Fruit fly (Drosophila melanogaster) whole organism, embryonic: ENCODE measurements around the gene CG6511.

ENCODE experiments used
- BtbVII ChIP-seq: fragments of 200-800 bp; sonication (Bioruptor generic); optimal IDR thresholded peaks from 3 replicates; lab custom pipeline; 2017; ENCODE audit warnings: missing biosample characterization, mild to moderate bottlenecking, missing genetic modification characterization
- CG10462 ChIP-seq: fragments of 200-800 bp; sonication (Bioruptor generic); optimal IDR thresholded peaks from 2 replicates; lab custom pipeline; 2016; ENCODE audit warnings: missing biosample characterization, missing genetic modification characterization
- CG11695 ChIP-seq: fragments of 200-800 bp; sonication (Bioruptor generic); IDR thresholded peaks from 3 replicates; pipeline ENCODE4 v1.3.6; 2022; ENCODE audit warnings: missing biosample characterization, missing genetic modification characterization
- CG12236 ChIP-seq: fragments of 200-800 bp; sonication (Bioruptor generic); optimal IDR thresholded peaks from 2 replicates; lab custom pipeline; 2016; ENCODE audit warnings: missing biosample characterization, missing genetic modification characterization
- CG12769 ChIP-seq: fragments of 200-800 bp; sonication (Bioruptor generic); optimal IDR thresholded peaks from 2 replicates; lab custom pipeline; 2019; ENCODE audit warnings: missing biosample characterization, mild to moderate bottlenecking, missing genetic modification characterization, moderate library complexity
- CG12942 ChIP-seq: fragments of 200-800 bp; sonication (Bioruptor generic); optimal IDR thresholded peaks from 3 replicates; lab custom pipeline; 2016; ENCODE audit warnings: missing biosample characterization, missing genetic modification characterization
- CG13296 ChIP-seq: fragments of 200-800 bp; sonication (Bioruptor generic); optimal IDR thresholded peaks from 3 replicates; lab custom pipeline; 2018; ENCODE audit warnings: missing biosample characterization, mild to moderate bottlenecking, missing genetic modification characterization
- CG14014 ChIP-seq: fragments of 200-800 bp; sonication (Bioruptor generic); IDR thresholded peaks from 2 replicates; pipeline ENCODE4 v1.3.6; 2022; ENCODE audit warnings: missing biosample characterization, missing genetic modification characterization
- CG15269 ChIP-seq: fragments of 200-800 bp; sonication (Bioruptor generic); optimal IDR thresholded peaks from 2 replicates; lab custom pipeline; 2018; ENCODE audit warnings: missing biosample characterization, mild to moderate bottlenecking, missing genetic modification characterization, moderate library complexity
- CG16779 ChIP-seq: fragments of 200-800 bp; sonication (Bioruptor generic); IDR thresholded peaks from 2 replicates; pipeline ENCODE4 v1.3.6; 2022; ENCODE audit warnings: missing biosample characterization, missing genetic modification characterization
- CG16813 ChIP-seq: fragments of 200-800 bp; sonication (Bioruptor generic); IDR thresholded peaks from 3 replicates; pipeline ENCODE4 v1.3.6; 2022; ENCODE audit warnings: missing biosample characterization, missing genetic modification characterization; ENCODE audit not compliant: partially characterized antibody
- CG16863 ChIP-seq: fragments of 200-800 bp; sonication (Bioruptor generic); optimal IDR thresholded peaks from 3 replicates; lab custom pipeline; 2016; ENCODE audit warnings: missing biosample characterization, missing genetic modification characterization
- CG18619 ChIP-seq: fragments of 200-800 bp; sonication (Bioruptor generic); optimal IDR thresholded peaks from 3 replicates; lab custom pipeline; 2017; ENCODE audit warnings: missing biosample characterization, mild to moderate bottlenecking, missing genetic modification characterization
- CG5180 ChIP-seq: fragments of 200-800 bp; sonication (Bioruptor generic); optimal IDR thresholded peaks from 3 replicates; lab custom pipeline; 2017; ENCODE audit warnings: missing biosample characterization, missing genetic modification characterization, mild to moderate bottlenecking, moderate library complexity, missing genetic modification reagents
- CG5245 ChIP-seq: fragments of 200-800 bp; sonication (Bioruptor generic); optimal IDR thresholded peaks from 3 replicates; lab custom pipeline; 2016; ENCODE audit warnings: missing biosample characterization, missing genetic modification characterization
- CG5953 ChIP-seq: fragments of 200-800 bp; sonication (Bioruptor generic); IDR thresholded peaks from 2 replicates; pipeline ENCODE4 v1.3.6; 2022; ENCODE audit warnings: missing biosample characterization, missing genetic modification characterization
- CG6254 ChIP-seq: fragments of 200-800 bp; sonication (Bioruptor generic); optimal IDR thresholded peaks from 3 replicates; lab custom pipeline; 2017; ENCODE audit warnings: mild to moderate bottlenecking, missing biosample characterization, missing genetic modification reagents, missing genetic modification characterization
- CG8290 ChIP-seq, 3 experiments: fragments of 200-800 bp; sonication (Bioruptor generic); optimal IDR thresholded peaks; 2 replicates each; lab custom pipeline; 2016 to 2019; ENCODE audit warnings: missing biosample characterization in 3 of 3, missing genetic modification characterization in 3 of 3, mild to moderate bottlenecking in 2 of 3, moderate library complexity in 1 of 3
- CG9727 ChIP-seq: fragments of 200-800 bp; sonication (Bioruptor generic); optimal IDR thresholded peaks from 3 replicates; lab custom pipeline; 2017; ENCODE audit warnings: missing biosample characterization, mild to moderate bottlenecking, missing genetic modification characterization
- Dll ChIP-seq: fragments of 200-800 bp; sonication (Bioruptor generic); IDR thresholded peaks from 4 replicates; pipeline ENCODE4 v1.3.6; 2022; ENCODE audit warnings: missing biosample characterization, missing genetic modification characterization; ENCODE audit not compliant: partially characterized antibody
- Dref ChIP-seq: fragments of 200-800 bp; sonication (Bioruptor generic); IDR thresholded peaks from 2 replicates; pipeline ENCODE4 v1.3.6; 2022; ENCODE audit warnings: missing biosample characterization, missing genetic modification characterization
- E2f2 ChIP-seq: fragments of 200-800 bp; sonication (Bioruptor generic); IDR thresholded peaks from 2 replicates; pipeline ENCODE4 v1.3.6; 2022; ENCODE audit warnings: missing biosample characterization, missing genetic modification characterization
- ERR ChIP-seq: fragments of 200-800 bp; sonication (Bioruptor generic); optimal IDR thresholded peaks from 2 replicates; lab custom pipeline; 2016; ENCODE audit warnings: missing biosample characterization, missing genetic modification characterization
- HLH4C ChIP-seq: fragments of 200-800 bp; sonication (Bioruptor generic); IDR thresholded peaks from 3 replicates; pipeline ENCODE4 v1.3.6; 2022; ENCODE audit warnings: missing biosample characterization, missing genetic modification characterization; ENCODE audit not compliant: partially characterized antibody
- Hr51 ChIP-seq, 2 experiments: fragments of 200-800 bp; sonication (Bioruptor generic); optimal IDR thresholded peaks; 2 replicates in 1 of 2; 3 replicates in 1 of 2; lab custom pipeline; 2016 to 2018; ENCODE audit warnings: missing biosample characterization in 2 of 2, missing genetic modification characterization in 2 of 2, mild to moderate bottlenecking in 1 of 2, moderate library complexity in 1 of 2
- Jarid2 ChIP-seq: fragments of 200-800 bp; sonication (Bioruptor generic); optimal IDR thresholded peaks from 3 replicates; lab custom pipeline; 2017; ENCODE audit warnings: mild to moderate bottlenecking, missing biosample characterization, missing genetic modification reagents, missing genetic modification characterization
- Lim3 ChIP-seq: fragments of 200-800 bp; sonication (Bioruptor generic); IDR thresholded peaks from 2 replicates; pipeline ENCODE4 v1.3.6; 2022; ENCODE audit warnings: missing biosample characterization, missing genetic modification characterization
- MBD-R2 ChIP-seq: fragments of 200-800 bp; sonication (Bioruptor generic); IDR thresholded peaks from 2 replicates; pipeline ENCODE4 v1.3.6; 2022; ENCODE audit warnings: missing biosample characterization, missing genetic modification characterization
- MTF-1 ChIP-seq: fragments of 200-800 bp; sonication (Bioruptor generic); optimal IDR thresholded peaks from 2 replicates; lab custom pipeline; 2018; ENCODE audit warnings: missing biosample characterization, mild to moderate bottlenecking, missing genetic modification characterization, borderline replicate concordance
- Max ChIP-seq: fragments of 200-800 bp; sonication (Bioruptor generic); optimal IDR thresholded peaks from 2 replicates; lab custom pipeline; 2016; ENCODE audit warnings: missing biosample characterization, mild to moderate bottlenecking, missing genetic modification characterization
- NC2α ChIP-seq: fragments of 200-800 bp; sonication (Bioruptor generic); optimal IDR thresholded peaks from 2 replicates; lab custom pipeline; 2016; ENCODE audit warnings: missing biosample characterization, missing genetic modification characterization
- NFAT ChIP-seq: fragments of 200-800 bp; sonication (Bioruptor generic); IDR thresholded peaks from 2 replicates; pipeline ENCODE4 v1.3.6; 2022; ENCODE audit warnings: missing biosample characterization, missing genetic modification characterization
- Opbp ChIP-seq: fragments of 200-800 bp; sonication (Bioruptor generic); IDR thresholded peaks from 3 replicates; pipeline ENCODE4 v1.3.6; 2022; ENCODE audit warnings: missing biosample characterization, missing genetic modification characterization; ENCODE audit not compliant: partially characterized antibody
- ac ChIP-seq: fragments of 200-800 bp; sonication (Bioruptor generic); optimal IDR thresholded peaks from 3 replicates; lab custom pipeline; 2017; ENCODE audit warnings: missing biosample characterization, mild to moderate bottlenecking, missing genetic modification characterization
- ara ChIP-seq: fragments of 200-800 bp; sonication (Bioruptor generic); IDR thresholded peaks from 2 replicates; pipeline ENCODE4 v1.3.6; 2022; ENCODE audit warnings: missing biosample characterization, missing genetic modification characterization
- cas ChIP-seq: fragments of 200-800 bp; sonication (Bioruptor generic); IDR thresholded peaks from 2 replicates; pipeline ENCODE4 v1.3.6; 2022; ENCODE audit warnings: missing biosample characterization, missing genetic modification characterization
- caup ChIP-seq: fragments of 200-800 bp; sonication (Bioruptor generic); optimal IDR thresholded peaks from 3 replicates; lab custom pipeline; 2017; ENCODE audit warnings: missing biosample characterization, mild to moderate bottlenecking, missing genetic modification characterization, moderate library complexity; ENCODE audit not compliant: severe bottlenecking
- corto ChIP-seq: fragments of 200-800 bp; sonication (Bioruptor generic); optimal IDR thresholded peaks from 2 replicates; lab custom pipeline; 2016; ENCODE audit warnings: missing biosample characterization, mild to moderate bottlenecking, missing genetic modification characterization, moderate library complexity
- croc ChIP-seq: fragments of 200-800 bp; sonication (Bioruptor generic); conservative IDR thresholded peaks from 3 replicates; pipeline ENCODE4 v1.3.6; 2022; ENCODE audit warnings: missing biosample characterization, missing genetic modification characterization
- dm ChIP-seq: fragments of 200-800 bp; sonication (Bioruptor generic); optimal IDR thresholded peaks from 3 replicates; lab custom pipeline; 2016; ENCODE audit warnings: missing biosample characterization, missing genetic modification characterization
- dpn ChIP-seq, 2 experiments: fragments of 200-800 bp; sonication (Bioruptor generic); optimal IDR thresholded peaks; 3 replicates each; lab custom pipeline; 2016; ENCODE audit warnings: missing biosample characterization in 2 of 2, missing genetic modification characterization in 2 of 2
- her ChIP-seq: fragments of 200-800 bp; sonication (Bioruptor generic); optimal IDR thresholded peaks from 2 replicates; lab custom pipeline; 2016; ENCODE audit warnings: missing biosample characterization, missing genetic modification characterization
- ind ChIP-seq: fragments of 200-800 bp; sonication (Bioruptor generic); optimal IDR thresholded peaks from 3 replicates; lab custom pipeline; 2016; ENCODE audit warnings: missing biosample characterization, missing genetic modification characterization
- lab ChIP-seq: fragments of 200-800 bp; sonication (Bioruptor generic); optimal IDR thresholded peaks from 3 replicates; lab custom pipeline; 2017; ENCODE audit warnings: missing biosample characterization, missing genetic modification characterization, mild to moderate bottlenecking, moderate library complexity, missing genetic modification reagents
- scrt ChIP-seq: fragments of 200-800 bp; sonication (Bioruptor generic); optimal IDR thresholded peaks from 2 replicates; lab custom pipeline; 2018; ENCODE audit warnings: missing biosample characterization, mild to moderate bottlenecking, missing genetic modification characterization, moderate library complexity
- tgo ChIP-seq: fragments of 200-800 bp; sonication (Bioruptor generic); IDR thresholded peaks from 3 replicates; pipeline ENCODE4 v1.3.6; 2022; ENCODE audit warnings: missing biosample characterization, missing genetic modification characterization
- trem ChIP-seq: fragments of 200-800 bp; optimal IDR thresholded peaks from 3 replicates; lab custom pipeline; 2019; ENCODE audit warnings: missing biosample characterization, mild to moderate bottlenecking, missing genetic modification characterization, moderate library complexity
- usp ChIP-seq: fragments of >200 bp; optimal IDR thresholded peaks from 2 replicates; lab custom pipeline; 2017; ENCODE audit warnings: missing biosample characterization, missing genetic modification characterization

Gene CG6511

DNA sequence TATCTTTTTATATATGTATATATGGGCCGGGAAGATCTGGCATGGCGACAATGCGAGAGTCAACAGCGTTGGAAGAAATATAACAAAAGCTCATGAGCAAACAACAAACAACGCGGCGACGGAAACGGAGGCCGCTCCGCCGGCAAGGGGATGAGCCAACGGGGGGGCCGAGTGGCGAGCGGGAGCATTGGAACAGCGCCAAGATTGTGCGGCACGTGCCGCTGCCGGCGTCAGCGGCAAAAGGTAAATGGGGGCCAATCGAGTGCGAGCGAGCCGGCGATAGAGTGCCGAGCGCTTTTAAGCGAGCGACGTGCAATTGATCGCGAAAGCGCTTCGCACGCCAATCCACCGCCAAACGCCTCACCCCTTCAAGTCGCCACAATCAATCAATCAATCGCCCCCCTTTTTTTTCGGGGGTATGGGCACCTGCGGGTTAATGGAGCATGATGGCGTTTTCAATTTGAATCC, 24.6 kb upstream of the CG6511 start (continued):
- TF ChIP-seq CG5180 (GFP tag; lab: Kevin White, UChicago) (peak; percentile 70), MTF-1 (GFP tag; lab: Kevin White, UChicago) (peak; percentile 82), Opbp (GFP tag; lab: Robert Waterston, UW) (0 out of 3 replicates have a peak, but pooled peaks have one; percentile 37), CG16813 (no peak), Lim3 (GFP tag; lab: Robert Waterston, UW) (0 out of 2 replicates have a peak, but pooled peaks have one; percentile 19), CG5245 (GFP tag; lab: Kevin White, UChicago) (no peak), CG14014 (GFP tag; lab: Robert Waterston, UW) (peak; percentile 67; the same call in 1 of the 2 replicates), Max (GFP tag; lab: Kevin White, UChicago) (peak; percentile 34), ara (GFP tag; lab: Robert Waterston, UW) (peak; percentile 44; the same call in 1 of the 2 replicates), CG6254 (GFP tag; lab: Kevin White, UChicago) (peak; percentile 77), lab (GFP tag; lab: Kevin White, UChicago) (peak; percentile 96), MBD-R2 (GFP tag; lab: Robert Waterston, UW) (peak; percentile 43; the same call in 1 of the 2 replicates), Jarid2 (GFP tag; lab: Kevin White, UChicago) (peak; percentile 71), CG9727 (peak; percentile 78), tgo (GFP tag; lab: Robert Waterston, UW) (peak; percentile 39; the same call in 2 of the 3 replicates), BtbVII (GFP tag; lab: Kevin White, UChicago) (peak; percentile 82), dm (GFP tag; lab: Kevin White, UChicago) (peak; percentile 35), CG16779 (GFP tag; lab: Robert Waterston, UW) (no peak), CG18619 (GFP tag; lab: Kevin White, UChicago) (peak; percentile 72), usp (no peak), CG16863 (GFP tag; lab: Kevin White, UChicago) (no peak), NC2α (GFP tag; lab: Kevin White, UChicago) (peak; percentile 15), HLH4C (no peak), CG11695 (GFP tag; lab: Robert Waterston, UW) (peak; percentile 51; the same call in 1 of the 3 replicates), CG12236 (no peak), ind (GFP tag; lab: Kevin White, UChicago) (no peak), Dll (GFP tag; lab: Robert Waterston, UW) (0 out of 4 replicates have a peak, but pooled peaks have one; percentile 13), ac (GFP tag; lab: Kevin White, UChicago) (no peak), CG8290 (GFP tag; optimal IDR thresholded peaks at IDR 0.05; lab: Kevin White, UChicago) (no peak), CG8290 (tag; optimal IDR thresholded peaks at IDR 0.05; lab: Kevin White, UChicago) (peak in 1 of 2 experiments; percentile 60), Dref (no peak), NFAT (GFP tag; lab: Robert Waterston, UW) (peak; percentile 47; the same call in 1 of the 2 replicates), CG5953 (GFP tag; lab: Robert Waterston, UW) (peak; percentile 79), her (GFP tag; lab: Kevin White, UChicago) (no peak), trem (tag; lab: Kevin White, UChicago) (peak; percentile 1), ERR (GFP tag; lab: Kevin White, UChicago) (peak; percentile 36), corto (GFP tag; lab: Kevin White, UChicago) (no peak), CG10462 (GFP tag; lab: Kevin White, UChicago) (no peak), scrt (GFP tag; lab: Kevin White, UChicago) (peak; percentile 51), caup (peak; percentile 72), croc (no peak), E2f2 (GFP tag; lab: Robert Waterston, UW) (peak; percentile 37; the same call in 1 of the 2 replicates), CG12769 (tag; lab: Kevin White, UChicago) (peak; percentile 86), cas (GFP tag; lab: Robert Waterston, UW) (no peak), CG13296 (peak; percentile 75), CG12942 (GFP tag; lab: Kevin White, UChicago) (peak; percentile 55), CG15269 (tag; lab: Kevin White, UChicago) (peak; percentile 49), Hr51 (GFP tag; optimal IDR thresholded peaks at IDR 0.05; lab: Kevin White, UChicago) (peak; percentile 18 to 29), dpn (GFP tag; optimal IDR thresholded peaks at IDR 0.05; lab: Kevin White, UChicago) (peak; percentile 37)
